Fruit fly (Drosophila melanogaster): ENCODE measurements around the gene CG9795.

DNA sequence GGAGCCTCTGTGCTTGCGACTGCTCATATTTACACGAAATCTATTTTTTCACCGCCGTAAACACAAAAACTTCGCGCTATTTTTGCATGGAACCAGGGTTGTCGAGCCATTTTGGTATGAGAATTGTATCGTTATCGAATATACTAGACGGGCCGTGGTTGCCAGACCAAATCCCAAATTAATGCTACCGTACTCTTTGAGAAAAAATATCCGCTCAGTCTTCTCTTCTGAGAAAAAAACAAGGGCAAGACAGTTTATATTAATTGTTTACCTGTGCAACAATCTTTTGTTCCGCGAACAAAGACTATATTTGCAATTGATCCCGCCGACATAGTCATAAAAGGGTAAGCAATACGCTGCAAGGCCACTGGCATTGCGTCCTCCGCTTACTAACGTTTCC lies 18.1 kb downstream of the CG9795 start, which contains the start of the genes Skp2 and CG1103:
- no peak for TF ChIP-seq CG13204 (GFP tag; optimal IDR thresholded peaks at IDR 0.05)
- no peak for TF ChIP-seq CG32121 (GFP tag; IDR thresholded peaks at IDR 0.05)
- no peak for TF ChIP-seq CG9948 (tag; optimal IDR thresholded peaks at IDR 0.05)
- TF ChIP-seq CG4496 (GFP tag; IDR thresholded peaks at IDR 0.05): no peak
- TF ChIP-seq CG15710 (tag; optimal IDR thresholded peaks at IDR 0.05): no peak
- TF ChIP-seq rn (GFP tag; IDR thresholded peaks at IDR 0.05): no peak
- TF ChIP-seq EcR (GFP tag; optimal IDR thresholded peaks at IDR 0.05): peak; percentile 55
- no peak for TF ChIP-seq Pif1A (GFP tag; optimal IDR thresholded peaks at IDR 0.05)
- no peak for TF ChIP-seq D1 (tag; optimal IDR thresholded peaks at IDR 0.05)
